Fruit fly (Drosophila melanogaster): Measurements from ENCODE around the gene Vps45.

The Vps45 gene

DNA sequence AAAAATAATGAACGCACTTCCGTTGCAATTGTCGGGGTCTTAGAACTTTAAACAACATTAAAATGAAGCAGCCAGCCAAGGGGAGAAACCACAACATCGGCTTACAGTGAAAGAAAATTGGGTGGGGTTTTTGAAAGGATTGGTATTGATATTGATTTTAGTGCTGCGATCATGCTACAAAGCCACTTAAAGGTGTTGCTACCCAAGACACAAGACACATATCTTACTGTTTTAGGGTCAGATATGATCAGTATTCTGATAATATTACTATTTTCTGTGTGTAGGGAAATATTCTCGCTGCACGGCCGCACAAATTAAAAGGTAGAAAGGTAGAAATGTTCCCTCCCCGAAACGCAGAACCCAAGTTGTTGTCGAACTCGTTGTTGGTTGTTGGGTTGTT is 41.4 kb downstream of the Vps45 start (continued):
- TF ChIP-seq Gug (GFP tag; IDR thresholded peaks at IDR 0.05) (no peak; the same call in 1 of the 2 replicates), net (GFP tag; optimal IDR thresholded peaks at IDR 0.05) (peak; percentile 31), Blimp-1 (GFP tag; optimal IDR thresholded peaks at IDR 0.05) (no peak), CG3919 (GFP tag; optimal IDR thresholded peaks at IDR 0.05) (peak; percentile 75), spab (GFP tag; optimal IDR thresholded peaks at IDR 0.05) (peak; percentile 65), acj6 (GFP tag; optimal IDR thresholded peaks at IDR 0.05) (peak; percentile 62), CG6854 (GFP tag; optimal IDR thresholded peaks at IDR 0.05) (peak; percentile 7), CG8119 (GFP tag; IDR thresholded peaks at IDR 0.05) (peak; percentile 39; the same call in 1 of the 3 replicates), topi (GFP tag; optimal IDR thresholded peaks at IDR 0.05) (peak; percentile 54), lz (GFP tag; optimal IDR thresholded peaks at IDR 0.05) (peak; percentile 47), Hr39 (GFP tag; optimal IDR thresholded peaks at IDR 0.05) (peak; percentile 57), CG10669 (GFP tag; optimal IDR thresholded peaks at IDR 0.05) (peak; percentile 69)

DNA sequence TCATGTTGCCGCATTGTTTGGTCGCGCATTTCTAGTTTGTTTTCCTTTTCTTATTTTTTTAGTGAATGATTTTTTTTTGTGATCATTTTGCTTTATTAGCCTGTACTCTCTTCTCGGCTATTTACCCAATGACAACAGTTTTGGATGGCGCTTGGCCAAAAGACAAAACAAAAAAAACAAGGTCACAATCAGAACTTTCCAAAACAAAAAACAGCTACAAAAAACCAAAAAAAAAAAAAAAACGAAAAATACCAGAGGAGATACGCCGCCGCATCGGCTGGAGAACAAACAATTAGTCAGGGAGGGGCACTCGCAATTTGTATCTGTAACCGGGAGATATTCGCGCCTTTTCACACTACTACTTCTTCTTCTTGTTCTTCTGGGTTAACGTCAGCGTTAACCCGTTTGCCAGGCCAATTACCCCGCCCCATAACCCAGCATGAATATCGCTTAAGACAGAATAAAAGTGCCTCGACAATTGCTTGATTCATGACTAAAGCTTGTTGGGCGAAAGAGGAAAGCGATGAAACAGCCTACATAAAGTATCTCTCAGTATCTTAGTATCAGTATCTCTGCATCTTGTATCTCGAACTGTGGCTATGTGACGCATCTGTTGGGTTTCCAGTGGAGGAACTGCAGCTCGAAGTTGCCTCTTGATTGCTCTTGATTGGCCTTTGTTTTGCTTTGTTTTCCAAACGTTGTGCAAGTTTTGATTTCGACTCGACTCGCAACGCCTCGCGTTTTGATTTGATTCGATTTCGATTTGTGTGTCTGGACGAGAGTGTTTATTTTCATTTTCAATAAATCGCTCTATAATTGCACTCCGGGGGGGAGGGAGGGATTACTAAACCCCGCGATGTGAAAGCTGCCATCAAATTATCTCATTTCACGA is 43.4 kb downstream of the Vps45 start:
- TF ChIP-seq CG8119 (GFP tag; IDR thresholded peaks at IDR 0.05) (no peak), Sox14 (GFP tag; optimal IDR thresholded peaks at IDR 0.05) (no peak), ss (GFP tag; optimal IDR thresholded peaks at IDR 0.05) (peak; percentile 3 to 7), CG1621 (tag; optimal IDR thresholded peaks at IDR 0.05) (no peak), Eip93F (GFP tag; optimal IDR thresholded peaks at IDR 0.05) (no peak), achi (GFP tag; optimal IDR thresholded peaks at IDR 0.05) (no peak), CG34406 (GFP tag; optimal IDR thresholded peaks at IDR 0.05) (no peak), salr (GFP tag; optimal IDR thresholded peaks at IDR 0.05) (no peak), Met (GFP tag; optimal IDR thresholded peaks at IDR 0.05) (no peak), Lpt (GFP tag; optimal IDR thresholded peaks at IDR 0.05) (no peak), CG6854 (GFP tag; optimal IDR thresholded peaks at IDR 0.05) (peak; percentile 27), Blimp-1 (GFP tag; optimal IDR thresholded peaks at IDR 0.05) (no peak), Sox102F (GFP tag; optimal IDR thresholded peaks at IDR 0.05) (no peak), lz (GFP tag; optimal IDR thresholded peaks at IDR 0.05) (no peak), CG11294 (GFP tag; IDR thresholded peaks at IDR 0.05) (no peak), CG6163 (GFP tag; IDR thresholded peaks at IDR 0.05) (no peak), Sox15 (GFP tag; optimal IDR thresholded peaks at IDR 0.05) (no peak), CG6276 (GFP tag; optimal IDR thresholded peaks at IDR 0.05) (no peak), svp (GFP tag) (peak; percentile 53), fd85E (GFP tag; optimal IDR thresholded peaks at IDR 0.05) (no peak), fd59A (GFP tag; optimal IDR thresholded peaks at IDR 0.05) (no peak), CG6808 (GFP tag; optimal IDR thresholded peaks at IDR 0.05) (no peak), Hr38 (GFP tag; optimal IDR thresholded peaks at IDR 0.05) (no peak), CG10631 (GFP tag; optimal IDR thresholded peaks at IDR 0.05) (no peak), net (GFP tag; optimal IDR thresholded peaks at IDR 0.05) (no peak), Ets21C (GFP tag; optimal IDR thresholded peaks at IDR 0.05) (no peak), CG8632 (GFP tag; optimal IDR thresholded peaks at IDR 0.05) (no peak), Hr4 (GFP tag; optimal IDR thresholded peaks at IDR 0.05) (no peak), eg (GFP tag; IDR thresholded peaks at IDR 0.05) (no peak), CG11902 (GFP tag; optimal IDR thresholded peaks at IDR 0.05) (no peak), Eip78C (GFP tag) (peak; percentile 44), CG32006 (GFP tag; optimal IDR thresholded peaks at IDR 0.05) (no peak), CG6792 (GFP tag; optimal IDR thresholded peaks at IDR 0.05) (no peak), CG11762 (GFP tag; optimal IDR thresholded peaks at IDR 0.05; ENCODE audit: insufficient read depth) (no peak), fkh (GFP tag; optimal IDR thresholded peaks at IDR 0.05) (peak; percentile 53), vri (GFP tag; optimal IDR thresholded peaks at IDR 0.05) (no peak)

Measured in whole organism, prepupa.